Worm (Caenorhabditis elegans) whole organism, L4/young adult: ENCODE results near the gene T27A10.6.

Experiments used
- W03F9.2 ChIP-seq: fragments of 150-350 bp; optimal IDR thresholded peaks from 2 replicates; lab custom pipeline; 2014; ENCODE audit warnings: missing biosample characterization, missing genetic modification characterization
- him-1 ChIP-seq: sonication (generic microtip); optimal IDR thresholded peaks from 2 replicates; lab custom pipeline; 2016; ENCODE audit warnings: missing genotype, missing genetic modification reagents, missing genetic modification characterization, missing compliant biosample characterization

- no peak for TF ChIP-seq W03F9.2 (tag; lab: Kevin White, UChicago)
- TF ChIP-seq him-1 = no peak
Measured at ce11 chrX:3611042-3611623, 15.0 kb upstream of the T27A10.6 start, which contains the start of gene C18B2.5.
